Worm (Caenorhabditis elegans) whole organism, mixed stage, embryonic: ENCODE results near the gene D1025.10.
A peak's percentile ranks its signal among the peaks of the same experiment; 100 is the strongest.

Source experiments
- bed-3 ChIP-seq: fragments of 200-800 bp; sonication (Bioruptor generic); optimal IDR thresholded peaks from 3 replicates; lab custom pipeline; 2018; ENCODE audit warnings: mild to moderate bottlenecking, missing genetic modification characterization, moderate library complexity, missing compliant biosample characterization
- blmp-1 ChIP-seq: fragments of 150-350 bp; optimal IDR thresholded peaks from 2 replicates; lab custom pipeline; 2014; ENCODE audit warnings: missing biosample characterization, missing genetic modification characterization
- ceh-39 ChIP-seq: fragments of 150-350 bp; optimal IDR thresholded peaks from 2 replicates; lab custom pipeline; 2014; ENCODE audit warnings: missing biosample characterization, missing genetic modification characterization
- ceh-43 ChIP-seq: fragments of 200-800 bp; sonication (Bioruptor generic); optimal IDR thresholded peaks from 2 replicates; lab custom pipeline; 2018; ENCODE audit warnings: mild to moderate bottlenecking, missing genetic modification characterization, moderate library complexity, missing compliant biosample characterization
- ceh-83 ChIP-seq: fragments of 200-800 bp; sonication (Bioruptor generic); optimal IDR thresholded peaks from 2 replicates; lab custom pipeline; 2018; ENCODE audit warnings: mild to moderate bottlenecking, missing genetic modification characterization, missing compliant biosample characterization
- cnd-1 ChIP-seq: fragments of 200-800 bp; sonication (Bioruptor generic); optimal IDR thresholded peaks from 2 replicates; lab custom pipeline; 2018; ENCODE audit warnings: mild to moderate bottlenecking, missing genetic modification characterization, missing compliant biosample characterization
- drap-1 ChIP-seq: fragments of 200-800 bp; sonication (Bioruptor generic); optimal IDR thresholded peaks from 3 replicates; lab custom pipeline; 2018; ENCODE audit warnings: mild to moderate bottlenecking, missing genetic modification characterization, missing compliant biosample characterization
- flh-1 ChIP-seq: fragments of 200-800 bp; sonication (Bioruptor generic); optimal IDR thresholded peaks from 2 replicates; lab custom pipeline; 2018; ENCODE audit warnings: mild to moderate bottlenecking, missing genetic modification characterization, moderate library complexity, missing compliant biosample characterization
- ham-2 ChIP-seq: fragments of 200-800 bp; sonication (Bioruptor generic); optimal IDR thresholded peaks from 2 replicates; lab custom pipeline; 2018; ENCODE audit warnings: mild to moderate bottlenecking, missing genetic modification characterization, missing compliant biosample characterization
- hlh-1 ChIP-seq: fragments of 150-350 bp; optimal IDR thresholded peaks from 2 replicates; lab custom pipeline; 2014; ENCODE audit warnings: missing biosample characterization, missing genetic modification reagents, missing genetic modification characterization
- mep-1 ChIP-seq: fragments of 150-350 bp; optimal IDR thresholded peaks from 2 replicates; lab custom pipeline; 2017; ENCODE audit warnings: missing biosample characterization, missing genetic modification reagents, missing genetic modification characterization, inconsistent platforms
- mls-2 ChIP-seq: sonication (generic microtip); optimal IDR thresholded peaks from 2 replicates; lab custom pipeline; 2016; ENCODE audit warnings: mild to moderate bottlenecking, missing genetic modification characterization, moderate library complexity, missing compliant biosample characterization
- nhr-12 ChIP-seq: fragments of 150-350 bp; optimal IDR thresholded peaks from 2 replicates; lab custom pipeline; 2014; ENCODE audit warnings: missing biosample characterization, missing genetic modification characterization
- nhr-2 ChIP-seq: fragments of 150-350 bp; optimal IDR thresholded peaks from 2 replicates; lab custom pipeline; 2014; ENCODE audit warnings: missing biosample characterization, missing genetic modification characterization
- nhr-237 ChIP-seq: fragments of 150-350 bp; optimal IDR thresholded peaks from 2 replicates; lab custom pipeline; 2014; ENCODE audit warnings: missing biosample characterization, missing genetic modification characterization
- nhr-28 ChIP-seq: fragments of 150-350 bp; optimal IDR thresholded peaks from 2 replicates; lab custom pipeline; 2014; ENCODE audit warnings: missing biosample characterization, missing genetic modification characterization
- nhr-76 ChIP-seq: sonication (generic microtip); optimal IDR thresholded peaks from 2 replicates; lab custom pipeline; 2017; ENCODE audit warnings: missing biosample characterization, missing genetic modification characterization
- pha-4 ChIP-seq: fragments of 150-350 bp; optimal IDR thresholded peaks from 2 replicates; lab custom pipeline; 2018; ENCODE audit warnings: missing biosample characterization, missing genetic modification reagents, missing genetic modification characterization
- sem-2 ChIP-seq: fragments of 200-800 bp; sonication (Bioruptor generic); optimal IDR thresholded peaks from 2 replicates; lab custom pipeline; 2018; ENCODE audit warnings: mild to moderate bottlenecking, missing genetic modification characterization, missing compliant biosample characterization
- snpc-4 ChIP-seq: fragments of 150-350 bp; optimal IDR thresholded peaks from 2 replicates; lab custom pipeline; 2014; ENCODE audit warnings: missing biosample characterization, missing genetic modification characterization
- tbx-8 ChIP-seq: fragments of 200-800 bp; sonication (Bioruptor generic); optimal IDR thresholded peaks from 2 replicates; lab custom pipeline; 2018; ENCODE audit warnings: mild to moderate bottlenecking, missing genetic modification characterization, moderate library complexity, missing compliant biosample characterization
- unc-120 ChIP-seq: sonication (generic microtip); optimal IDR thresholded peaks from 2 replicates; lab custom pipeline; 2017; ENCODE audit warnings: missing genetic modification characterization, missing compliant biosample characterization; ENCODE audit not compliant: poor library complexity, severe bottlenecking
- unc-39 ChIP-seq: fragments of 150-350 bp; optimal IDR thresholded peaks from 2 replicates; lab custom pipeline; 2014; ENCODE audit warnings: missing biosample characterization, missing genetic modification characterization
- unc-62 ChIP-seq: fragments of 150-350 bp; optimal IDR thresholded peaks from 2 replicates; lab custom pipeline; 2014; ENCODE audit warnings: missing biosample characterization, missing genetic modification reagents, missing genetic modification characterization
- zip-8 ChIP-seq: fragments of 150-350 bp; optimal IDR thresholded peaks from 2 replicates; lab custom pipeline; 2014; ENCODE audit warnings: missing biosample characterization, missing genetic modification characterization
- ztf-11 ChIP-seq: fragments of 150-350 bp; optimal IDR thresholded peaks from 2 replicates; lab custom pipeline; 2014; ENCODE audit warnings: missing biosample characterization, missing genetic modification characterization

Gene D1025.10

DNA sequence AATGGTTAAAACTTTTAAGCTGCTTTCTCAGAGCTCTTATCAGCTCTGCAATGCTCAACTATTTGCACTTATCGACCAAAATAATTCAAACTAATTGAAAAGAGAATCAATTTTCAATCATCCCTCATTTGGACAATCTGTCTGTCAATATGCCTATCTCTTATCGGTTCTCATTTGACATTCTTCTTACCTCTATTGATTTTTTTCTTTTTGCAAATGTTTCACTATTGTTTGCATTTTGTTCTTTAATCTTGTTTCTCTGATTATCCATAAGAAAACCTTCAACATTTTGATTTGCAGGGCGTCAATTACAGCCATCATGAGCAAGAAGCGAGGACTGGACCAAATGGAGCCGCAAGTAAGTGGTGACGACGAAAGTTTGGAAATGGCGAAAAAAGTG is at the start of gene D1025.10:
Gene D1025.10 (plus strand): TSS at position 301 of the 400 bp plus-strand sequence.
- TF ChIP-seq ceh-43 (GFP tag; lab: Kevin White, UChicago) = no peak
- TF ChIP-seq nhr-28 (tag; lab: Kevin White, UChicago) = no peak
- TF ChIP-seq tbx-8 (GFP tag; lab: Kevin White, UChicago) = no peak
- TF ChIP-seq zip-8 (tag; lab: Kevin White, UChicago) = no peak
- no peak for TF ChIP-seq nhr-2
- TF ChIP-seq cnd-1 (tag; lab: Kevin White, UChicago) = no peak
- no peak for TF ChIP-seq unc-62 (GFP tag; lab: Kevin White, UChicago)
- no peak for TF ChIP-seq hlh-1 (tag; lab: Kevin White, UChicago)
- no peak for TF ChIP-seq bed-3 (GFP tag; lab: Kevin White, UChicago)
- TF ChIP-seq mep-1 = no peak
- no peak for TF ChIP-seq snpc-4 (tag; lab: Kevin White, UChicago)
- no peak for TF ChIP-seq unc-39

DNA sequence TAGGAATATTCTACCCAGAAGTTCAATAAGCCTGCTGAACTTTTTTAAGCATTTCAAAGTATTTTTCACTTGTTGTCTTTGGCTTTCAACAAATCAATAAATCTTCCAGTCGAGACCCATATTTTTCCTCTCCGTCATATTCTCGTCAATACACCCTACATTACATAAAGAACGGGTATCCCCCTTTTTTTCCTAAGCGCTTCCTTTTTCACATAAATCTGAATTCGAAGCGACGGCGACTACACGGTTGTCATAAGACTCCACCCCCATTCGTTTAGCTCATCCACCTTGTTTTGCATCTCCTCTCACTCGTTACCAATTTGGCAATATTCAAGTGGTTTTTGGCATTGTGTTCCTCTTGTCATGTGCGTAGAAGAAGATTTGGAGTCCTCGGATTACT is 47.4 kb upstream of the D1025.10 start, which contains the start of gene M163.9:
Gene M163.9 (plus strand): TSS at position 301 of the 400 bp plus-strand sequence.
- TF ChIP-seq nhr-28 (tag; lab: Kevin White, UChicago) (no peak), blmp-1 (tag; lab: Kevin White, UChicago) (no peak), unc-120 (tag; lab: Kevin White, UChicago) (no peak), bed-3 (GFP tag; lab: Kevin White, UChicago) (no peak), snpc-4 (tag; lab: Kevin White, UChicago) (no peak), ceh-83 (no peak), nhr-12 (tag; lab: Kevin White, UChicago) (no peak)

DNA sequence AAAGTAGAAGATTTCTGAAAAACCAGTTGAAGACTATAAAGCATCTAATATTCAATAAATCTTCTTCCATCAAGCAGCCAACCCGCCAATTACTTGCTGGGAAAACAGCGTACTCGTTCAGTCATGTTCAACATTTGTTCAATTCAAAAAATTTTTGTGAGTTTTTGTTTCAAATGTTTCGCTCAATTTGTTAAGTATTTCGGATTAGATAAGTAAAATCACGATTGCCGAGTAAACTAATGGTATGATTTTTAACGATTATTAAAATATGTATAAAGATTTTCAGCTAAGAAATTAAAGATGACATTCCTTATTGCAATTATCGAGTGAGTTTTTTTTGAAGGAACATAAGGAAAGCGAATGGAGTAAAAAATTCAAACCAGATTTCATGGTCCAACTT is 46.0 kb upstream of the D1025.10 start, which contains the start of gene M163.10:
Gene M163.10 (plus strand): TSS at position 301 of the 400 bp plus-strand sequence.
- TF ChIP-seq ham-2 (GFP tag; lab: Kevin White, UChicago) (no peak), drap-1 (GFP tag; lab: Kevin White, UChicago) (no peak), ztf-11 (tag; lab: Kevin White, UChicago) (no peak), hlh-1 (tag; lab: Kevin White, UChicago) (no peak), sem-2 (GFP tag; lab: Kevin White, UChicago) (no peak), bed-3 (GFP tag; lab: Kevin White, UChicago) (no peak)

DNA sequence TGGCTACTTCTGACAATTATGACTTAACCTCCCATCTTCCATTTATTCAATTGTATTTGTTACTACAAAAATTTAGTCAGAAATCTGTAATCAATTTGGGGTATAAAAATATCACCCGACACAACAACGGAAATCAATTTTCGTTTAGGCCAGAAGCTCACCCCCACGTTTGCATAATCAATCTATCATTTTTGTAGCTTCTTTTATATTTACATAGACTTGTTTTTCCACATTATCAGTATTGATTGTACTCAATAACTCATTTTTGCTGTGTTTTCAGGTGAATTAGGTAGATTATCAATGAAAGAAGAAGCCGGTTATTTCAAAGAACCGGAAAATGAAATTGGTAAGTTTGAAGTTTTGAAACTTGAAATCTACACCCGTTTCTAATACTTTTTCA is 42.9 kb upstream of the D1025.10 start, which contains the start of gene M163.5:
Gene M163.5 (plus strand): TSS at position 301 of the 400 bp plus-strand sequence.
- TF ChIP-seq flh-1 (GFP tag; lab: Kevin White, UChicago) (no peak), cnd-1 (tag; lab: Kevin White, UChicago) (no peak), ham-2 (GFP tag; lab: Kevin White, UChicago) (no peak), ceh-83 (no peak), bed-3 (GFP tag; lab: Kevin White, UChicago) (no peak), ztf-11 (tag; lab: Kevin White, UChicago) (no peak), nhr-28 (tag; lab: Kevin White, UChicago) (no peak), mls-2 (no peak), unc-120 (tag; lab: Kevin White, UChicago) (no peak), drap-1 (GFP tag; lab: Kevin White, UChicago) (no peak), mep-1 (no peak), nhr-237 (tag; lab: Kevin White, UChicago) (no peak), nhr-76 (tag; lab: Kevin White, UChicago) (no peak), ceh-39 (tag; lab: Kevin White, UChicago) (no peak), nhr-12 (tag; lab: Kevin White, UChicago) (no peak), zip-8 (tag; lab: Kevin White, UChicago) (no peak), pha-4 (no peak), nhr-2 (no peak), unc-62 (GFP tag; lab: Kevin White, UChicago) (no peak)
- TF ChIP-seq, all 35 proteins: peak for 0

DNA sequence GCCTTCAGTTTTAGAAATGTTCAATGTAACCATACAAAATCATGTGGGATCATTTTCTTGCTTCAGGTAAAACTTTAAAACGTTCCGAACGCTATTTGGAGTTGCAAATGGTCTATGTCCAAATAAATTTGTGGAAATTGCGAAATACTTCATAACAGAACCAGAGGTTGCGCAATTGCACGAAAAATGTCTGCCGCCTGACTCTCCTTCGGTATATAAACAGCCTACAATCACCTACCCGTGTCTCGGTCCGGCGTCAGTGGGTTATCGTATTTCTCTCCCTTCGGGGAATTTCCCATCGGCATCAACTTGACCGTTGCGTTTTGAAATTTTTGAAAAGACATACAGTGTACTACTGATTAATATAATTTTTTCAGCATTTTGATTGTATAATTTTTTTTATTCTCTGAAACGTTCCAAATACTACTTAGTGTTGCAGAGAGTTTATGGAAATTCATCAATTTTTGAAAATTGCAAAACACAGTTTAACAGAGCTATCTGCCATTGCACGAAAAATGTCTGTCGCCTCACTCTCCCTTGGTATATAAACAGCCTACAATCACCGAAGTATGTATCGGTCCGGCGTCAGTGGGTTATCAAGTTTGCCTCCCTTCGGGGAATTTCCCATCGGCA is 39.9 kb upstream of the D1025.10 start:
- peak; percentile 51 for TF ChIP-seq zip-8 (tag; lab: Kevin White, UChicago)
- no peak for TF ChIP-seq ham-2 (GFP tag; lab: Kevin White, UChicago)

DNA sequence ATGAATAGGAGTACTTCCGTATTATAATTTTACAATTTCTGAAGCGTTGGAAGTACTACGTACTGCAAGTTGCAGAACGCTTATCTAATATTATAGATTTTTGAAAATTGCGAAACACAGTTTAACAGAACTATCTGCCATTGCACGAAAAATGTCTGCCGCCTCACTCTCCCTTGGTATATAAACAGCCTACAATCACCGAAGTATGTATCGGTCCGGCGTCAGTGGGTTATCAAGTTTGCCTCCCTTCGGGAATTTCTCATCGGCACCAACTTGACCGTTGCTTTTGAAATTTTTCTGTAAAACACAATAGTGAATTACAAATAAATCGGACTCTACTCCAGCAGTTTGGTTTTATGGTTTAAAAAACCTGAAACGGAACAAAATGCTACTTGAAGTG is 39.3 kb upstream of the D1025.10 start:
- TF ChIP-seq bed-3 (GFP tag; lab: Kevin White, UChicago) (no peak), nhr-2 (no peak), ceh-83 (no peak), blmp-1 (tag; lab: Kevin White, UChicago) (no peak)
- TF ChIP-seq, all 35 proteins: peak for 0
